Fruit fly (Drosophila melanogaster) S2 (cell line): ENCODE data around the gene AANATL2.

Experiments used
- CG8478 ChIP-seq: fragments of >200 bp; optimal IDR thresholded peaks from 2 replicates; lab custom pipeline; 2018
- CTCF ChIP-seq, 2 experiments: fragments of >200 bp; optimal IDR thresholded peaks; 2 replicates each; lab custom pipeline; 2018

DNA sequence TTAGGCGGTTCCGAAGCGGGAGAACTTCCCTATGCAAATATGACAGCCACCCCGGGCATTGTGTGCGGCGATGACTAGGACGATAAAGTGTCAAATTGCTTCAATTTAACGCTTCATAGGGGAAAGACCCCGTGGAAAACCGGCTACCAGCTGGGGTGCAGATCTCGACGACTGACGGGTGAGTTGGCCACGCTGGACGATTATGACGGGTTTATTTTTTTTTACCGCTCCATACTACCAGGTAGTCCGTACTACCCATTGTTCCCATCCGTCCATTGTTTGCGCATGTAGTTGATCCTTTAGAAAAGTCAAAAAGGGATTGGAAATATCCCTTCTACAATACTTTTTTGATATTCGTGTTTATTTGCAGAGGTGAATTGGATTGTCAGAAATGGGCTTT lies 42.2 kb upstream of the AANATL2 start:
- TF ChIP-seq CTCF (optimal IDR thresholded peaks at IDR 0.05; lab: Kevin White, UChicago) (no peak), CG8478 (lab: Kevin White, UChicago) (no peak)
